Worm (Caenorhabditis elegans) whole organism, L3 larva: ENCODE measurements around the gene ZC262.7.

ENCODE experiments used
- ZK546.5 ChIP-seq: sonication (generic microtip); optimal IDR thresholded peaks from 2 replicates; lab custom pipeline; 2017; ENCODE audit warnings: missing biosample characterization, missing genetic modification characterization
- aly-2 ChIP-seq: fragments of 150-350 bp; optimal IDR thresholded peaks from 2 replicates; lab custom pipeline; 2014; ENCODE audit warnings: missing biosample characterization, missing genetic modification characterization
- ama-1 ChIP-seq: fragments of 150-350 bp; optimal IDR thresholded peaks from 2 replicates; lab custom pipeline; 2018
- ceh-16 ChIP-seq: sonication (generic microtip); optimal IDR thresholded peaks from 2 replicates; lab custom pipeline; 2017; ENCODE audit warnings: missing biosample characterization, missing genetic modification characterization
- ceh-28 ChIP-seq: fragments of 150-350 bp; optimal IDR thresholded peaks from 2 replicates; lab custom pipeline; 2014; ENCODE audit warnings: missing biosample characterization, missing genetic modification reagents, missing genetic modification characterization
- ceh-82 ChIP-seq: fragments of 150-350 bp; optimal IDR thresholded peaks from 2 replicates; lab custom pipeline; 2014; ENCODE audit warnings: missing biosample characterization, missing genetic modification characterization
- egl-5 ChIP-seq: fragments of 150-350 bp; optimal IDR thresholded peaks from 2 replicates; lab custom pipeline; 2017; ENCODE audit warnings: missing biosample characterization, missing genetic modification reagents, missing genetic modification characterization, inconsistent platforms
- elt-1 ChIP-seq: fragments of 150-350 bp; optimal IDR thresholded peaks from 2 replicates; lab custom pipeline; 2014; ENCODE audit warnings: missing biosample characterization, missing genetic modification characterization
- elt-2 ChIP-seq: sonication (generic microtip); optimal IDR thresholded peaks from 2 replicates; lab custom pipeline; 2016; ENCODE audit warnings: missing genetic modification reagents, mild to moderate bottlenecking, missing genetic modification characterization, missing compliant biosample characterization
- elt-3 ChIP-seq, 3 experiments: fragments of 150-350 bp in 1 of 3; sonication (generic microtip) in 2 of 3; optimal IDR thresholded peaks; 2 replicates in 2 of 3; 4 replicates in 1 of 3; lab custom pipeline; 2014 to 2017; ENCODE audit warnings: missing biosample characterization in 3 of 3, missing genetic modification characterization in 3 of 3
- eor-1 ChIP-seq, 2 experiments: fragments of 150-350 bp; optimal IDR thresholded peaks; 2 replicates each; lab custom pipeline; 2014 to 2018; ENCODE audit warnings: missing biosample characterization in 2 of 2, missing genetic modification characterization in 2 of 2
- fkh-10 ChIP-seq: sonication (generic microtip); optimal IDR thresholded peaks from 2 replicates; lab custom pipeline; 2017; ENCODE audit warnings: missing biosample characterization, missing genetic modification reagents, missing genetic modification characterization
- fkh-2 ChIP-seq: fragments of 150-350 bp; optimal IDR thresholded peaks from 2 replicates; lab custom pipeline; 2014; ENCODE audit warnings: missing biosample characterization, missing genetic modification reagents, missing genetic modification characterization
- hmg-11 ChIP-seq: sonication (generic microtip); optimal IDR thresholded peaks from 2 replicates; lab custom pipeline; 2016; ENCODE audit warnings: missing genetic modification characterization, missing compliant biosample characterization
- jun-1 ChIP-seq: fragments of 150-350 bp; optimal IDR thresholded peaks from 2 replicates; lab custom pipeline; 2014; ENCODE audit warnings: missing biosample characterization, missing genetic modification reagents, missing genetic modification characterization
- lin-15B ChIP-seq: fragments of 150-350 bp; optimal IDR thresholded peaks from 2 replicates; lab custom pipeline; 2014; ENCODE audit warnings: missing biosample characterization, missing genetic modification characterization
- lin-39 ChIP-seq: fragments of 150-350 bp; optimal IDR thresholded peaks from 2 replicates; lab custom pipeline; 2018; ENCODE audit warnings: missing biosample characterization, missing genetic modification reagents, missing genetic modification characterization
- lsy-12 ChIP-seq: sonication (generic microtip); optimal IDR thresholded peaks from 2 replicates; lab custom pipeline; 2016; ENCODE audit warnings: mild to moderate bottlenecking, missing genetic modification characterization, missing compliant biosample characterization
- mdl-1 ChIP-seq: fragments of 150-350 bp; optimal IDR thresholded peaks from 2 replicates; lab custom pipeline; 2014; ENCODE audit warnings: missing biosample characterization, missing genetic modification characterization
- mml-1 ChIP-seq: fragments of 150-350 bp; sonication (generic microtip); optimal IDR thresholded peaks from 3 replicates; lab custom pipeline; 2014; ENCODE audit warnings: missing biosample characterization, missing genetic modification characterization
- nfya-1 ChIP-seq: sonication (generic microtip); optimal IDR thresholded peaks from 2 replicates; lab custom pipeline; 2017; ENCODE audit warnings: missing genetic modification characterization, mild to moderate bottlenecking, missing compliant biosample characterization, antibody characterized with exemption, moderate library complexity; ENCODE audit not compliant: insufficient read depth
- nhr-11 ChIP-seq: fragments of 150-350 bp; optimal IDR thresholded peaks from 2 replicates; lab custom pipeline; 2014; ENCODE audit warnings: missing biosample characterization, missing genetic modification characterization
- nhr-237 ChIP-seq: fragments of 150-350 bp; optimal IDR thresholded peaks from 2 replicates; lab custom pipeline; 2014; ENCODE audit warnings: missing biosample characterization, missing genetic modification characterization
- nhr-25 ChIP-seq: sonication (generic microtip); optimal IDR thresholded peaks from 2 replicates; lab custom pipeline; 2017; ENCODE audit warnings: missing biosample characterization, missing genetic modification characterization
- nhr-28 ChIP-seq: fragments of 150-350 bp; optimal IDR thresholded peaks from 2 replicates; lab custom pipeline; 2014; ENCODE audit warnings: missing biosample characterization, missing genetic modification characterization
- nhr-76 ChIP-seq: fragments of 150-350 bp; sonication (generic microtip); optimal IDR thresholded peaks from 5 replicates; lab custom pipeline; 2014; ENCODE audit warnings: missing biosample characterization, missing genetic modification characterization
- pha-4 ChIP-seq: fragments of 150-350 bp; optimal IDR thresholded peaks from 2 replicates; lab custom pipeline; 2014; ENCODE audit warnings: missing biosample characterization, missing genetic modification reagents, missing genetic modification characterization
- pqm-1 ChIP-seq: fragments of 150-350 bp; optimal IDR thresholded peaks from 2 replicates; lab custom pipeline; 2017; ENCODE audit warnings: missing biosample characterization, missing genetic modification characterization, inconsistent platforms
- sea-2 ChIP-seq: fragments of 150-350 bp; sonication (generic microtip); optimal IDR thresholded peaks from 4 replicates; lab custom pipeline; 2014; ENCODE audit warnings: missing biosample characterization, missing genetic modification reagents, missing genetic modification characterization
- skn-1 ChIP-seq: fragments of 150-350 bp; optimal IDR thresholded peaks from 2 replicates; lab custom pipeline; 2014; ENCODE audit warnings: missing biosample characterization, missing genetic modification characterization
- snpc-4 ChIP-seq: fragments of 150-350 bp; optimal IDR thresholded peaks from 2 replicates; lab custom pipeline; 2014; ENCODE audit warnings: missing biosample characterization, missing genetic modification characterization
- tbx-2 ChIP-seq: sonication (generic microtip); optimal IDR thresholded peaks from 2 replicates; lab custom pipeline; 2016; ENCODE audit warnings: mild to moderate bottlenecking, missing genetic modification characterization, missing compliant biosample characterization
- unc-39 ChIP-seq: sonication (generic microtip); optimal IDR thresholded peaks from 4 replicates; lab custom pipeline; 2017; ENCODE audit warnings: missing biosample characterization, missing genetic modification characterization
- zag-1 ChIP-seq: fragments of 150-350 bp; optimal IDR thresholded peaks from 2 replicates; lab custom pipeline; 2014; ENCODE audit warnings: missing biosample characterization, missing genetic modification characterization
- ztf-11 ChIP-seq: fragments of 150-350 bp; optimal IDR thresholded peaks from 2 replicates; lab custom pipeline; 2014; ENCODE audit warnings: missing biosample characterization, missing genetic modification characterization

ZC262.7 gene

ce11 chrIII:8371595-8372305 lies 27.6 kb upstream of the ZC262.7 start, which contains the start of gene lmbr-1:
Gene lmbr-1, plus strand, starts transcription at chrIII:8372255.
- no peak for TF ChIP-seq ZK546.5 (tag; lab: Kevin White, UChicago)
- no peak for TF ChIP-seq tbx-2 (tag; lab: Kevin White, UChicago)
- TF ChIP-seq nhr-76 (tag; lab: Kevin White, UChicago), result no peak
- TF ChIP-seq nhr-25 (tag; lab: Kevin White, UChicago), result no peak
- no peak for TF ChIP-seq fkh-2
- TF ChIP-seq hmg-11 (tag; lab: Kevin White, UChicago), result no peak
- no peak for TF ChIP-seq pqm-1 (tag; lab: Kevin White, UChicago)
- TF ChIP-seq nhr-11 (tag; lab: Kevin White, UChicago), result no peak
- no peak for TF ChIP-seq elt-3 (tag; optimal IDR thresholded peaks at IDR 0.05; lab: Kevin White, UChicago)
- TF ChIP-seq nhr-237 (tag; lab: Kevin White, UChicago), result no peak
- no peak for TF ChIP-seq aly-2
- TF ChIP-seq unc-39, result no peak
- no peak for TF ChIP-seq lin-39
- no peak for TF ChIP-seq mml-1 (tag; lab: Kevin White, UChicago)
- no peak for TF ChIP-seq elt-1 (tag; lab: Kevin White, UChicago)
- no peak for TF ChIP-seq ztf-11 (tag; lab: Kevin White, UChicago)

ce11 chrIII:8370846-8371257 lies 26.7 kb upstream of the ZC262.7 start:
- TF ChIP-seq ama-1 (no peak), pqm-1 (tag; lab: Kevin White, UChicago) (peak; percentile 14), sea-2 (no peak), lin-15B (tag; lab: Kevin White, UChicago) (no peak), tbx-2 (tag; lab: Kevin White, UChicago) (no peak), fkh-10 (GFP tag; lab: Kevin White, UChicago) (no peak), nhr-76 (tag; lab: Kevin White, UChicago) (no peak), nfya-1 (tag; lab: Kevin White, UChicago) (peak; percentile 88), pha-4 (peak; percentile 2), snpc-4 (tag; lab: Kevin White, UChicago) (peak; percentile 19), hmg-11 (tag; lab: Kevin White, UChicago) (peak; percentile 17), jun-1 (peak; percentile 6), mdl-1 (peak; percentile 55), ceh-82 (tag; lab: Kevin White, UChicago) (no peak), egl-5 (tag; lab: Kevin White, UChicago) (peak; percentile 59), fkh-2 (no peak), elt-1 (tag; lab: Kevin White, UChicago) (peak; percentile 70), ceh-28 (tag; lab: Kevin White, UChicago) (no peak), elt-2 (tag; lab: Kevin White, UChicago) (peak; percentile 85)
- TF ChIP-seq, all 47 proteins: peak for 10

- TF ChIP-seq skn-1 (no peak), tbx-2 (tag; lab: Kevin White, UChicago) (no peak), fkh-2 (no peak), elt-3 (tag; optimal IDR thresholded peaks at IDR 0.05; lab: Kevin White, UChicago) (no peak), ZK546.5 (tag; lab: Kevin White, UChicago) (no peak), nhr-25 (tag; lab: Kevin White, UChicago) (no peak), lsy-12 (tag; lab: Kevin White, UChicago) (no peak), eor-1 (tag; optimal IDR thresholded peaks at IDR 0.05; lab: Kevin White, UChicago) (no peak)
Measured at ce11 chrIII:8370188-8370587, 26.1 kb upstream of the ZC262.7 start.

- TF ChIP-seq ceh-82 (tag; lab: Kevin White, UChicago) (no peak), mml-1 (tag; lab: Kevin White, UChicago) (no peak), nhr-28 (no peak), nhr-11 (tag; lab: Kevin White, UChicago) (no peak), zag-1 (no peak), hmg-11 (tag; lab: Kevin White, UChicago) (no peak)
Measured at ce11 chrIII:8369172-8369571, 25.0 kb upstream of the ZC262.7 start.

- TF ChIP-seq ceh-16 (tag; lab: Kevin White, UChicago) (no peak), nhr-25 (tag; lab: Kevin White, UChicago) (peak; percentile 15), ceh-28 (tag; lab: Kevin White, UChicago) (no peak)
Measured at ce11 chrIII:8368619-8369018, 24.5 kb upstream of the ZC262.7 start, which contains the start of gene R05D3.9. Gene R05D3.9, minus strand, starts transcription at chrIII:8368719.
